Worm (Caenorhabditis elegans): ENCODE measurements around the gene Y75B8A.32.

- TF ChIP-seq tra-4 (tag; optimal IDR thresholded peaks at IDR 0.05), result no peak
- no peak for TF ChIP-seq F13C5.2 (tag; optimal IDR thresholded peaks at IDR 0.05)
- TF ChIP-seq tbx-37 (GFP tag; conservative IDR thresholded peaks at IDR 0.05), result no peak
- TF ChIP-seq ama-1 (optimal IDR thresholded peaks at IDR 0.05), result no peak
- no peak for TF ChIP-seq ceh-13 (GFP tag; optimal IDR thresholded peaks at IDR 0.05)
- no peak for TF ChIP-seq ets-7 (tag; optimal IDR thresholded peaks at IDR 0.05)
- TF ChIP-seq B0310.2 (tag; optimal IDR thresholded peaks at IDR 0.05), result no peak
- no peak for TF ChIP-seq hmbx-1 (tag; optimal IDR thresholded peaks at IDR 0.05)
- no peak for TF ChIP-seq tbx-11 (GFP tag; IDR thresholded peaks at IDR 0.05)
- TF ChIP-seq hnd-1 (tag; optimal IDR thresholded peaks at IDR 0.05), result no peak
- no peak for TF ChIP-seq aly-1 (tag; optimal IDR thresholded peaks at IDR 0.05)
These were observed 33.1 kb downstream of the Y75B8A.32 start for ce11 chrIII:12325284-12325683.

All from whole organism, early embryonic.